Fruit fly (Drosophila melanogaster) whole organism, embryonic: ENCODE measurements around the gene CG10481.

Experiments
- CG10209 ChIP-seq: fragments of 200-800 bp; sonication (Bioruptor generic); optimal IDR thresholded peaks from 3 replicates; lab custom pipeline; 2017; ENCODE audit warnings: missing biosample characterization, mild to moderate bottlenecking, missing genetic modification characterization, missing genetic modification reagents
- CG10431 ChIP-seq: fragments of 200-800 bp; sonication (Bioruptor generic); optimal IDR thresholded peaks from 3 replicates; lab custom pipeline; 2018; ENCODE audit warnings: missing biosample characterization, mild to moderate bottlenecking, missing genetic modification characterization
- CG10654 ChIP-seq: fragments of 200-800 bp; sonication (Bioruptor generic); optimal IDR thresholded peaks from 2 replicates; lab custom pipeline; 2016; ENCODE audit warnings: missing biosample characterization, missing genetic modification characterization
- CG11085 ChIP-seq: fragments of 200-800 bp; sonication (Bioruptor generic); IDR thresholded peaks from 2 replicates; pipeline ENCODE4 v1.3.6; 2022; ENCODE audit warnings: missing biosample characterization, missing genetic modification characterization
- CG12299 ChIP-seq: fragments of 200-800 bp; sonication (Bioruptor generic); optimal IDR thresholded peaks from 2 replicates; lab custom pipeline; 2018; ENCODE audit warnings: missing biosample characterization, mild to moderate bottlenecking, missing genetic modification characterization
- CG13123 ChIP-seq: fragments of 200-800 bp; sonication (Bioruptor generic); optimal IDR thresholded peaks from 2 replicates; lab custom pipeline; 2016; ENCODE audit warnings: missing biosample characterization, missing genetic modification characterization
- CG14441 ChIP-seq: fragments of 200-800 bp; sonication (Bioruptor generic); IDR thresholded peaks from 2 replicates; pipeline ENCODE4 v1.3.6; 2022; ENCODE audit warnings: missing biosample characterization, missing genetic modification characterization
- CG14667 ChIP-seq: fragments of 200-800 bp; sonication (Bioruptor generic); IDR thresholded peaks from 2 replicates; pipeline ENCODE4 v1.3.6; 2022; ENCODE audit warnings: missing biosample characterization, missing genetic modification characterization
- CG15073 ChIP-seq: fragments of 200-800 bp; sonication (Bioruptor generic); optimal IDR thresholded peaks from 2 replicates; lab custom pipeline; 2016; ENCODE audit warnings: missing biosample characterization, missing genetic modification characterization
- CG15514 ChIP-seq: fragments of 200-800 bp; sonication (Bioruptor generic); optimal IDR thresholded peaks from 3 replicates; lab custom pipeline; 2017; ENCODE audit warnings: missing biosample characterization, missing genetic modification characterization, mild to moderate bottlenecking, moderate library complexity, missing genetic modification reagents
- CG18011 ChIP-seq: fragments of 200-800 bp; sonication (Bioruptor generic); optimal IDR thresholded peaks from 2 replicates; lab custom pipeline; 2017; ENCODE audit warnings: missing biosample characterization, missing genetic modification characterization, mild to moderate bottlenecking, moderate library complexity, missing genotype
- CG31224 ChIP-seq: fragments of 200-800 bp; sonication (Bioruptor generic); IDR thresholded peaks from 2 replicates; pipeline ENCODE4 v1.3.6; 2022; ENCODE audit warnings: missing biosample characterization, missing genetic modification characterization
- CG6254 ChIP-seq: fragments of 200-800 bp; sonication (Bioruptor generic); optimal IDR thresholded peaks from 3 replicates; lab custom pipeline; 2017; ENCODE audit warnings: mild to moderate bottlenecking, missing biosample characterization, missing genetic modification reagents, missing genetic modification characterization
- CG6683 ChIP-seq: fragments of 200-800 bp; sonication (Bioruptor generic); optimal IDR thresholded peaks from 2 replicates; lab custom pipeline; 2017; ENCODE audit warnings: missing biosample characterization, mild to moderate bottlenecking, missing genetic modification characterization, missing genetic modification reagents
- CG9797 ChIP-seq: fragments of 200-800 bp; sonication (Bioruptor generic); optimal IDR thresholded peaks from 3 replicates; lab custom pipeline; 2018; ENCODE audit warnings: missing biosample characterization, mild to moderate bottlenecking, missing genetic modification characterization
- Camta ChIP-seq: fragments of 200-800 bp; sonication (Bioruptor generic); optimal IDR thresholded peaks from 2 replicates; lab custom pipeline; 2016; ENCODE audit warnings: missing biosample characterization, missing genetic modification characterization
- Dref ChIP-seq: fragments of 200-800 bp; sonication (Bioruptor generic); IDR thresholded peaks from 2 replicates; pipeline ENCODE4 v1.3.6; 2022; ENCODE audit warnings: missing biosample characterization, missing genetic modification characterization
- HmgD ChIP-seq: fragments of 200-800 bp; sonication (Bioruptor generic); optimal IDR thresholded peaks from 3 replicates; lab custom pipeline; 2016; ENCODE audit warnings: missing biosample characterization, missing genetic modification characterization
- Mad ChIP-seq: fragments of 200-800 bp; sonication (Bioruptor generic); optimal IDR thresholded peaks from 2 replicates; lab custom pipeline; 2016; ENCODE audit warnings: missing biosample characterization, missing genetic modification characterization
- Med ChIP-seq: fragments of 200-800 bp; sonication (Bioruptor generic); peaks from one replicate; lab custom pipeline; 2016; ENCODE audit warnings: missing biosample characterization, missing genetic modification characterization, mild to moderate bottlenecking, inconsistent platforms, moderate library complexity
- Scr ChIP-seq: fragments of 200-800 bp; sonication (Bioruptor generic); IDR thresholded peaks from 2 replicates; pipeline ENCODE4 v1.3.6; 2022; ENCODE audit warnings: missing biosample characterization, missing genetic modification characterization; ENCODE audit not compliant: partially characterized antibody
- Sox102F ChIP-seq: fragments of 200-800 bp; sonication (Bioruptor generic); optimal IDR thresholded peaks from 2 replicates; lab custom pipeline; 2018; ENCODE audit warnings: missing biosample characterization, mild to moderate bottlenecking, missing genetic modification characterization, moderate library complexity
- Ssrp ChIP-seq: fragments of 200-800 bp; sonication (Bioruptor generic); optimal IDR thresholded peaks from 2 replicates; lab custom pipeline; 2018; ENCODE audit warnings: missing biosample characterization, mild to moderate bottlenecking, missing genetic modification characterization, moderate library complexity
- Taf1 ChIP-seq: fragments of 200-800 bp; sonication (Bioruptor generic); IDR thresholded peaks from 2 replicates; pipeline ENCODE4 v1.3.6; 2022; ENCODE audit warnings: missing biosample characterization, missing genetic modification characterization
- bab2 ChIP-seq: fragments of 200-800 bp; sonication (Bioruptor generic); optimal IDR thresholded peaks from 2 replicates; lab custom pipeline; 2016; ENCODE audit warnings: missing biosample characterization, missing genetic modification characterization
- bcd ChIP-seq: fragments of 200-800 bp; sonication (Bioruptor generic); optimal IDR thresholded peaks from 2 replicates; lab custom pipeline; 2017; ENCODE audit warnings: missing biosample characterization, mild to moderate bottlenecking, missing genetic modification characterization
- bsh ChIP-seq, 2 experiments: fragments of 200-800 bp; sonication (Bioruptor generic); optimal IDR thresholded peaks; 2 replicates each; lab custom pipeline; 2017 to 2018; ENCODE audit warnings: mild to moderate bottlenecking in 2 of 2, missing biosample characterization in 2 of 2, missing genetic modification characterization in 2 of 2, moderate library complexity in 1 of 2
- cas ChIP-seq: fragments of 200-800 bp; sonication (Bioruptor generic); IDR thresholded peaks from 2 replicates; pipeline ENCODE4 v1.3.6; 2022; ENCODE audit warnings: missing biosample characterization, missing genetic modification characterization
- caup ChIP-seq: fragments of 200-800 bp; sonication (Bioruptor generic); optimal IDR thresholded peaks from 3 replicates; lab custom pipeline; 2017; ENCODE audit warnings: missing biosample characterization, mild to moderate bottlenecking, missing genetic modification characterization, moderate library complexity; ENCODE audit not compliant: severe bottlenecking
- corto ChIP-seq: fragments of 200-800 bp; sonication (Bioruptor generic); optimal IDR thresholded peaks from 2 replicates; lab custom pipeline; 2016; ENCODE audit warnings: missing biosample characterization, mild to moderate bottlenecking, missing genetic modification characterization, moderate library complexity
- dmrt11E ChIP-seq: fragments of 200-800 bp; sonication (Bioruptor generic); optimal IDR thresholded peaks from 3 replicates; lab custom pipeline; 2018; ENCODE audit warnings: missing biosample characterization, mild to moderate bottlenecking, missing genetic modification characterization, moderate library complexity
- grn ChIP-seq: fragments of 200-800 bp; sonication (Bioruptor generic); optimal IDR thresholded peaks from 3 replicates; lab custom pipeline; 2017; ENCODE audit warnings: missing biosample characterization, missing genetic modification characterization
- gro ChIP-seq: fragments of 200-800 bp; sonication (Bioruptor generic); optimal IDR thresholded peaks from 2 replicates; lab custom pipeline; 2016; ENCODE audit warnings: missing biosample characterization, missing genetic modification characterization
- gsb-n ChIP-seq: fragments of 200-800 bp; sonication (Bioruptor generic); optimal IDR thresholded peaks from 3 replicates; lab custom pipeline; 2018; ENCODE audit warnings: missing biosample characterization, mild to moderate bottlenecking, missing genetic modification characterization
- lov ChIP-seq, 2 experiments: fragments of 200-800 bp in 1 of 2; fragments of >200 bp in 1 of 2; sonication (Bioruptor generic) in 1 of 2; IDR thresholded peaks in 1 of 2; optimal IDR thresholded peaks in 1 of 2; 2 replicates in 1 of 2; 3 replicates in 1 of 2; pipeline versions ENCODE4 v1.3.6 to Lab custom; 2017 to 2022; ENCODE audit warnings: missing biosample characterization in 1 of 2, missing genetic modification characterization in 1 of 2
- maf-S ChIP-seq: fragments of 200-800 bp; sonication (Bioruptor generic); optimal IDR thresholded peaks from 2 replicates; lab custom pipeline; 2016; ENCODE audit warnings: missing biosample characterization, missing genetic modification characterization
- mirr ChIP-seq: fragments of 200-800 bp; sonication (Bioruptor generic); optimal IDR thresholded peaks from 3 replicates; lab custom pipeline; 2018; ENCODE audit warnings: missing biosample characterization, mild to moderate bottlenecking, missing genetic modification characterization
- nau ChIP-seq: fragments of 200-800 bp; sonication (Bioruptor generic); optimal IDR thresholded peaks from 3 replicates; lab custom pipeline; 2017; ENCODE audit warnings: missing biosample characterization, mild to moderate bottlenecking, missing genetic modification characterization, missing genetic modification reagents
- nerfin-1 ChIP-seq: fragments of 200-800 bp; sonication (Bioruptor generic); optimal IDR thresholded peaks from 3 replicates; lab custom pipeline; 2019; ENCODE audit warnings: missing biosample characterization, mild to moderate bottlenecking, missing genetic modification characterization, moderate library complexity
- nmo ChIP-seq: fragments of 200-800 bp; sonication (Bioruptor generic); optimal IDR thresholded peaks from 2 replicates; lab custom pipeline; 2018; ENCODE audit warnings: missing biosample characterization, mild to moderate bottlenecking, missing genetic modification characterization, moderate library complexity
- oc ChIP-seq: fragments of 200-800 bp; sonication (Bioruptor generic); optimal IDR thresholded peaks from 2 replicates; lab custom pipeline; 2018; ENCODE audit warnings: missing biosample characterization, mild to moderate bottlenecking, missing genetic modification characterization, moderate library complexity
- sens-2 ChIP-seq: fragments of 200-800 bp; sonication (Bioruptor generic); IDR thresholded peaks from 2 replicates; pipeline ENCODE4 v1.3.6; 2022; ENCODE audit warnings: missing biosample characterization, missing genetic modification characterization
- shn ChIP-seq: fragments of 200-800 bp; sonication (Bioruptor generic); optimal IDR thresholded peaks from 3 replicates; lab custom pipeline; 2016; ENCODE audit warnings: missing biosample characterization, missing genetic modification characterization
- sim ChIP-seq: fragments of 200-800 bp; sonication (Bioruptor generic); IDR thresholded peaks from 2 replicates; pipeline ENCODE4 v1.3.6; 2022; ENCODE audit warnings: missing biosample characterization, missing genetic modification characterization
- ssp ChIP-seq: fragments of 200-800 bp; sonication (Bioruptor generic); IDR thresholded peaks from 2 replicates; pipeline ENCODE4 v1.3.6; 2022; ENCODE audit warnings: missing biosample characterization, missing genetic modification characterization
- twi ChIP-seq: fragments of 200-800 bp; optimal IDR thresholded peaks from 2 replicates; lab custom pipeline; 2019; ENCODE audit warnings: missing biosample characterization, mild to moderate bottlenecking, missing genetic modification characterization, moderate library complexity
- unc-4 ChIP-seq: fragments of 200-800 bp; sonication (Bioruptor generic); IDR thresholded peaks from 2 replicates; pipeline ENCODE4 v1.3.6; 2022; ENCODE audit warnings: missing biosample characterization, missing genetic modification characterization; ENCODE audit not compliant: partially characterized antibody
- usp ChIP-seq: fragments of >200 bp; optimal IDR thresholded peaks from 2 replicates; lab custom pipeline; 2017; ENCODE audit warnings: missing biosample characterization, missing genetic modification characterization

CG10481 gene

dm6 chr2L:19866540-19867318 lies 25.6 kb downstream of the CG10481 start (continued):
- TF ChIP-seq CG10431 (GFP tag; lab: Kevin White, UChicago), result no peak
- no peak for TF ChIP-seq Scr (GFP tag; lab: Robert Waterston, UW)
- TF ChIP-seq lov (optimal IDR thresholded peaks at IDR 0.05; lab: Kevin White, UChicago), result no peak
- no peak for TF ChIP-seq lov (GFP tag; IDR thresholded peaks at IDR 0.05; lab: Robert Waterston, UW)
- TF ChIP-seq oc (tag; lab: Kevin White, UChicago), result no peak
- TF ChIP-seq bcd, result peak; percentile 32
- no peak for TF ChIP-seq corto (GFP tag; lab: Kevin White, UChicago)
- TF ChIP-seq CG9797 (GFP tag; lab: Kevin White, UChicago), result no peak
- peak; percentile 39 for TF ChIP-seq nau (GFP tag; lab: Kevin White, UChicago)
- peak; percentile 24 for TF ChIP-seq maf-S
- peak; percentile 20 for TF ChIP-seq Camta (GFP tag; lab: Kevin White, UChicago)
- TF ChIP-seq nerfin-1 (tag; lab: Kevin White, UChicago), result peak; percentile 2
- TF ChIP-seq Taf1 (GFP tag; lab: Robert Waterston, UW), result no peak
- TF ChIP-seq bab2 (GFP tag; lab: Kevin White, UChicago), result peak; percentile 40
- TF ChIP-seq gro, result no peak
- no peak for TF ChIP-seq cas (GFP tag; lab: Robert Waterston, UW)
- no peak for TF ChIP-seq CG15073 (GFP tag; lab: Kevin White, UChicago)
- no peak for TF ChIP-seq CG6683 (GFP tag; lab: Kevin White, UChicago)
- TF ChIP-seq bsh (GFP tag; optimal IDR thresholded peaks at IDR 0.05; lab: Kevin White, UChicago), result peak in 1 of 2 experiments; percentile 40
- no peak for TF ChIP-seq CG14667 (GFP tag; lab: Robert Waterston, UW)
- TF ChIP-seq usp (GFP tag; lab: Kevin White, UChicago), result no peak
- no peak for TF ChIP-seq CG18011 (GFP tag; lab: Kevin White, UChicago)
- TF ChIP-seq gsb-n (tag; lab: Kevin White, UChicago), result peak; percentile 45
- no peak for TF ChIP-seq unc-4 (GFP tag; lab: Robert Waterston, UW)
- peak; percentile 32 for TF ChIP-seq CG6254 (GFP tag; lab: Kevin White, UChicago)
- TF ChIP-seq nmo (GFP tag; lab: Kevin White, UChicago), result peak; percentile 32
- peak; percentile 43 for TF ChIP-seq Ssrp (tag; lab: Kevin White, UChicago)
- no peak for TF ChIP-seq caup (GFP tag; lab: Kevin White, UChicago)
- no peak for TF ChIP-seq HmgD
- no peak for TF ChIP-seq sens-2 (GFP tag; lab: Robert Waterston, UW)
- peak; percentile 60 for TF ChIP-seq grn (GFP tag; lab: Kevin White, UChicago)
- no peak for TF ChIP-seq sim (GFP tag; lab: Robert Waterston, UW)
- TF ChIP-seq CG10209 (GFP tag; lab: Kevin White, UChicago), result peak; percentile 59
- TF ChIP-seq Sox102F (GFP tag; lab: Kevin White, UChicago), result peak; percentile 50
- TF ChIP-seq CG15514 (GFP tag; lab: Kevin White, UChicago), result no peak
- no peak for TF ChIP-seq CG13123
- TF ChIP-seq twi, result peak; percentile 58
- TF ChIP-seq Med (GFP tag; lab: Kevin White, UChicago), result peak; percentile 16
- TF ChIP-seq CG12299 (tag; lab: Kevin White, UChicago), result no peak
- TF ChIP-seq CG14441 (GFP tag; lab: Robert Waterston, UW), result 0 out of 2 replicates have a peak, but pooled peaks have one; percentile 18
- TF ChIP-seq shn (GFP tag; lab: Kevin White, UChicago), result no peak
- no peak for TF ChIP-seq ssp (GFP tag; lab: Robert Waterston, UW)
- TF ChIP-seq dmrt11E, result peak; percentile 67
- TF ChIP-seq Dref (GFP tag; lab: Robert Waterston, UW), result no peak
- TF ChIP-seq CG10654, result no peak
- TF ChIP-seq CG31224, result no peak
- no peak for TF ChIP-seq Mad
- no peak for TF ChIP-seq mirr (GFP tag; lab: Kevin White, UChicago)
- no peak for TF ChIP-seq CG11085 (GFP tag; lab: Robert Waterston, UW)
